Worm (Caenorhabditis elegans) whole organism, L3 larva: ENCODE data around the gene rips-1.

Experiments used
- R02D3.7 ChIP-seq: fragments of 150-350 bp; optimal IDR thresholded peaks from 2 replicates; lab custom pipeline; 2014; ENCODE audit warnings: missing biosample characterization, missing genetic modification characterization
- aly-2 ChIP-seq: fragments of 150-350 bp; optimal IDR thresholded peaks from 2 replicates; lab custom pipeline; 2014; ENCODE audit warnings: missing biosample characterization, missing genetic modification characterization
- ceh-16 ChIP-seq: sonication (generic microtip); optimal IDR thresholded peaks from 2 replicates; lab custom pipeline; 2017; ENCODE audit warnings: missing biosample characterization, missing genetic modification characterization
- ceh-28 ChIP-seq: fragments of 150-350 bp; optimal IDR thresholded peaks from 2 replicates; lab custom pipeline; 2014; ENCODE audit warnings: missing biosample characterization, missing genetic modification reagents, missing genetic modification characterization
- ceh-82 ChIP-seq: fragments of 150-350 bp; optimal IDR thresholded peaks from 2 replicates; lab custom pipeline; 2014; ENCODE audit warnings: missing biosample characterization, missing genetic modification characterization
- ceh-9 ChIP-seq: sonication (generic microtip); optimal IDR thresholded peaks from 2 replicates; lab custom pipeline; 2018; ENCODE audit warnings: missing biosample characterization, missing genetic modification characterization
- daf-12 ChIP-seq: fragments of 150-350 bp; optimal IDR thresholded peaks from 2 replicates; lab custom pipeline; 2014; ENCODE audit warnings: missing biosample characterization, missing genetic modification reagents, missing genetic modification characterization
- egl-27 ChIP-seq: sonication (generic microtip); optimal IDR thresholded peaks from 4 replicates; lab custom pipeline; 2017; ENCODE audit warnings: missing biosample characterization, missing genetic modification reagents, missing genetic modification characterization
- egl-5 ChIP-seq: fragments of 150-350 bp; optimal IDR thresholded peaks from 2 replicates; lab custom pipeline; 2017; ENCODE audit warnings: missing biosample characterization, missing genetic modification reagents, missing genetic modification characterization, inconsistent platforms
- elt-2 ChIP-seq: sonication (generic microtip); optimal IDR thresholded peaks from 2 replicates; lab custom pipeline; 2016; ENCODE audit warnings: missing genetic modification reagents, mild to moderate bottlenecking, missing genetic modification characterization, missing compliant biosample characterization
- elt-3 ChIP-seq, 3 experiments: fragments of 150-350 bp in 1 of 3; sonication (generic microtip) in 2 of 3; optimal IDR thresholded peaks; 2 replicates in 2 of 3; 4 replicates in 1 of 3; lab custom pipeline; 2014 to 2017; ENCODE audit warnings: missing biosample characterization in 3 of 3, missing genetic modification characterization in 3 of 3
- fkh-10 ChIP-seq: sonication (generic microtip); optimal IDR thresholded peaks from 2 replicates; lab custom pipeline; 2017; ENCODE audit warnings: missing biosample characterization, missing genetic modification reagents, missing genetic modification characterization
- fkh-2 ChIP-seq: fragments of 150-350 bp; optimal IDR thresholded peaks from 2 replicates; lab custom pipeline; 2014; ENCODE audit warnings: missing biosample characterization, missing genetic modification reagents, missing genetic modification characterization
- fos-1 ChIP-seq: fragments of 150-350 bp; optimal IDR thresholded peaks from 2 replicates; lab custom pipeline; 2014; ENCODE audit warnings: missing biosample characterization, missing genetic modification characterization
- hmg-11 ChIP-seq: sonication (generic microtip); optimal IDR thresholded peaks from 2 replicates; lab custom pipeline; 2016; ENCODE audit warnings: missing genetic modification characterization, missing compliant biosample characterization
- jun-1 ChIP-seq: fragments of 150-350 bp; optimal IDR thresholded peaks from 2 replicates; lab custom pipeline; 2014; ENCODE audit warnings: missing biosample characterization, missing genetic modification reagents, missing genetic modification characterization
- lin-15B ChIP-seq: fragments of 150-350 bp; optimal IDR thresholded peaks from 2 replicates; lab custom pipeline; 2014; ENCODE audit warnings: missing biosample characterization, missing genetic modification characterization
- lin-39 ChIP-seq: fragments of 150-350 bp; optimal IDR thresholded peaks from 2 replicates; lab custom pipeline; 2018; ENCODE audit warnings: missing biosample characterization, missing genetic modification reagents, missing genetic modification characterization
- lsy-12 ChIP-seq: sonication (generic microtip); optimal IDR thresholded peaks from 2 replicates; lab custom pipeline; 2016; ENCODE audit warnings: mild to moderate bottlenecking, missing genetic modification characterization, missing compliant biosample characterization
- mml-1 ChIP-seq: fragments of 150-350 bp; sonication (generic microtip); optimal IDR thresholded peaks from 3 replicates; lab custom pipeline; 2014; ENCODE audit warnings: missing biosample characterization, missing genetic modification characterization
- nfya-1 ChIP-seq: sonication (generic microtip); optimal IDR thresholded peaks from 2 replicates; lab custom pipeline; 2017; ENCODE audit warnings: missing genetic modification characterization, mild to moderate bottlenecking, missing compliant biosample characterization, antibody characterized with exemption, moderate library complexity; ENCODE audit not compliant: insufficient read depth
- nhr-11 ChIP-seq: fragments of 150-350 bp; optimal IDR thresholded peaks from 2 replicates; lab custom pipeline; 2014; ENCODE audit warnings: missing biosample characterization, missing genetic modification characterization
- nhr-12 ChIP-seq: fragments of 150-350 bp; optimal IDR thresholded peaks from 2 replicates; lab custom pipeline; 2014; ENCODE audit warnings: missing biosample characterization, missing genetic modification characterization
- nhr-23 ChIP-seq: fragments of 150-350 bp; optimal IDR thresholded peaks from 2 replicates; lab custom pipeline; 2014; ENCODE audit warnings: missing biosample characterization, missing genetic modification reagents, missing genetic modification characterization
- nhr-237 ChIP-seq: fragments of 150-350 bp; optimal IDR thresholded peaks from 2 replicates; lab custom pipeline; 2014; ENCODE audit warnings: missing biosample characterization, missing genetic modification characterization
- nhr-25 ChIP-seq: sonication (generic microtip); optimal IDR thresholded peaks from 2 replicates; lab custom pipeline; 2017; ENCODE audit warnings: missing biosample characterization, missing genetic modification characterization
- nhr-28 ChIP-seq: fragments of 150-350 bp; optimal IDR thresholded peaks from 2 replicates; lab custom pipeline; 2014; ENCODE audit warnings: missing biosample characterization, missing genetic modification characterization
- nhr-43 ChIP-seq: sonication (generic microtip); optimal IDR thresholded peaks from 2 replicates; lab custom pipeline; 2016; ENCODE audit warnings: mild to moderate bottlenecking, missing genetic modification characterization, missing compliant biosample characterization; ENCODE audit not compliant: poor library complexity, severe bottlenecking
- nhr-67 ChIP-seq: fragments of 150-350 bp; optimal IDR thresholded peaks from 2 replicates; lab custom pipeline; 2014; ENCODE audit warnings: missing biosample characterization, missing genetic modification characterization
- nhr-77 ChIP-seq: fragments of 150-350 bp; optimal IDR thresholded peaks from 2 replicates; lab custom pipeline; 2014; ENCODE audit warnings: missing biosample characterization, missing genetic modification characterization
- pha-4 ChIP-seq: fragments of 150-350 bp; optimal IDR thresholded peaks from 2 replicates; lab custom pipeline; 2014; ENCODE audit warnings: missing biosample characterization, missing genetic modification reagents, missing genetic modification characterization
- pqm-1 ChIP-seq: fragments of 150-350 bp; optimal IDR thresholded peaks from 2 replicates; lab custom pipeline; 2017; ENCODE audit warnings: missing biosample characterization, missing genetic modification characterization, inconsistent platforms
- sea-2 ChIP-seq: fragments of 150-350 bp; sonication (generic microtip); optimal IDR thresholded peaks from 4 replicates; lab custom pipeline; 2014; ENCODE audit warnings: missing biosample characterization, missing genetic modification reagents, missing genetic modification characterization
- skn-1 ChIP-seq: fragments of 150-350 bp; optimal IDR thresholded peaks from 2 replicates; lab custom pipeline; 2014; ENCODE audit warnings: missing biosample characterization, missing genetic modification characterization
- snpc-4 ChIP-seq: fragments of 150-350 bp; optimal IDR thresholded peaks from 2 replicates; lab custom pipeline; 2014; ENCODE audit warnings: missing biosample characterization, missing genetic modification characterization
- unc-39 ChIP-seq: sonication (generic microtip); optimal IDR thresholded peaks from 4 replicates; lab custom pipeline; 2017; ENCODE audit warnings: missing biosample characterization, missing genetic modification characterization
- unc-62 ChIP-seq: fragments of 150-350 bp; sonication (generic microtip); optimal IDR thresholded peaks from 4 replicates; lab custom pipeline; 2014; ENCODE audit warnings: missing biosample characterization, missing genetic modification reagents, missing genetic modification characterization

rips-1 gene

DNA sequence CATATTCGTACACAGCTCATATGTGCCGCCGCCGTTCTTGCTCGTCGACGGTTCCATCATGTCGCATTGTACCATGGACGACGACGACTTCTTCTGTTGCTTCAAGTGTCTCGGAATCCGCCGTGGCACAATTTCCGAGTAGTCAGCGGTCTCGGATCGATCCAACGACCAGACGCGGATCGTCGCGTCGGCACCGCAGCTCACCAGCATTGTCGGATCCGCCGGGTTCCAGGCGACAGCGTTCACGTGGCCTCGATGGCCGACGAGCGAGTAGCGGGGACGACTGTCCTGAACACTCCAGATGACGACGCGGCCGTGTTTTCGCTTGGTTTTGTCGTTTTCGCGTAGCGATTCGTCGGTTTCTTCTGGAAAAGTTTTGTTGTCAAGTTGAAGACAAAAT lies 21.5 kb upstream of the rips-1 start:
- TF ChIP-seq nhr-43 (tag; lab: Kevin White, UChicago) (no peak), unc-39 (tag; lab: Kevin White, UChicago) (no peak), ceh-9 (no peak)

DNA sequence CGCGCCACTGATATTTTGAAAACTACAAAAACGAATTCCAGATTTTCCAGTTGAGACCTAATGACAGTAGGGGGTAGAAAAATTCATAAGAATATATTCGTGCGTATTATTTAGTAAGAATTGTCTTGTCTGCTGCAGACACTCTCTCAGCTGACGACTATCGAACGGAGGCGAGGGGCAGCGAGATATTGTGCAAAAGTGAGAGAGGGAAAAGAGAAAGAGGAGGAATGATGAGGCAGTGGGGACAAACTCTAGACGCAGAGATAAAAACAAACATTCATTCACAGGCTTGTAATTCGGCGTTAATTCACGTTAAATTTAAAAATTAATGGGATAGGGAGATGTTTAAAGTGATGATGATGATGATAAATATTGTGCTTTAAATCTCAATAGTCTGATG lies 14.9 kb upstream of the rips-1 start, which contains the start of gene gid-7:
TSS of gene gid-7 (minus strand) at position 188 of the 400 bp plus-strand sequence.
- TF ChIP-seq pha-4 (tag; lab: Kevin White, UChicago) (peak; percentile 50), hmg-11 (tag; lab: Kevin White, UChicago) (peak; percentile 64), nhr-11 (tag; lab: Kevin White, UChicago) (no peak), nhr-237 (tag; lab: Kevin White, UChicago) (no peak), skn-1 (tag; lab: Kevin White, UChicago) (peak; percentile 7), ceh-28 (tag; lab: Kevin White, UChicago) (peak; percentile 3), daf-12 (tag; lab: Kevin White, UChicago) (no peak), aly-2 (tag; lab: Kevin White, UChicago) (no peak), R02D3.7 (tag; lab: Kevin White, UChicago) (peak; percentile 68), nhr-28 (tag; lab: Kevin White, UChicago) (no peak), elt-2 (tag; lab: Kevin White, UChicago) (peak; percentile 26), ceh-82 (tag; lab: Kevin White, UChicago) (no peak), nfya-1 (tag; lab: Kevin White, UChicago) (peak; percentile 57), nhr-77 (tag; lab: Kevin White, UChicago) (no peak), snpc-4 (tag; lab: Kevin White, UChicago) (peak; percentile 71), unc-39 (tag; lab: Kevin White, UChicago) (no peak), nhr-67 (no peak)

DNA sequence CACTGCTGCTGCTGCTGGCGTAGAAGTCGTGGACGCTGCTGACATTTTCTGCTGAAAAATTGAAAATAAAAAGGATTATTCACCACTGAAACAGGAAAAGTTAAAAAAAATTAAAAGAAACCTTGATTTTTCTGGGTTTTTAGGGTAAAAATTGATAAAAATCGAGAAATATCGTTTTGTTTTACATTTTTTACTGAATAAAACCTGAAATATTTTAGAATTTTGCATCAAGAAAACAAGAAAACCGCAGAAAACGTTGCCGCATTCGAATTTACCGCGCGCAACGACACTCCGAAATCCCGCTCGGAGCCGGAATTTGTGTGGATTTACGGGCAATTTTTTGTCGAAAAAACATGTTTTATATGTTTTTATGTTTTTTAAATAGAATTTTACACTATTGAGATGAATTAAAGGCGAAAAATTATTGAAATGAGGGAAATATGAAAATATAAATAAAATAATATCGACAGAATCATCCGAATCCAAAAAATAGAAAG lies 12.4 kb upstream of the rips-1 start, which contains the start of gene chk-1:
TSS of gene chk-1 (minus strand) at position 51 of the 497 bp plus-strand sequence.
- no peak for TF ChIP-seq fkh-2 (tag; lab: Kevin White, UChicago)
- TF ChIP-seq snpc-4 (tag; lab: Kevin White, UChicago): peak; percentile 59
- no peak for TF ChIP-seq ceh-16 (tag; lab: Kevin White, UChicago)
- TF ChIP-seq nhr-77 (tag; lab: Kevin White, UChicago): no peak
- no peak for TF ChIP-seq jun-1 (tag; lab: Kevin White, UChicago)
- TF ChIP-seq nhr-23 (tag; lab: Kevin White, UChicago): peak; percentile 70
- TF ChIP-seq fkh-10 (GFP tag; lab: Kevin White, UChicago): peak; percentile 15
- no peak for TF ChIP-seq unc-39 (tag; lab: Kevin White, UChicago)
- no peak for TF ChIP-seq nhr-12
- peak; percentile 83 for TF ChIP-seq lin-15B (tag; lab: Kevin White, UChicago)
- no peak for TF ChIP-seq fos-1 (tag; lab: Kevin White, UChicago)
- peak; percentile 30 for TF ChIP-seq pqm-1
- peak; percentile 37 for TF ChIP-seq nhr-25
- no peak for TF ChIP-seq skn-1 (tag; lab: Kevin White, UChicago)
- TF ChIP-seq egl-5 (tag; lab: Kevin White, UChicago): peak; percentile 56
- peak; percentile 96 for TF ChIP-seq R02D3.7 (tag; lab: Kevin White, UChicago)
- peak; percentile 15 for TF ChIP-seq lin-39 (tag; lab: Kevin White, UChicago)
- TF ChIP-seq nhr-43 (tag; lab: Kevin White, UChicago): no peak

DNA sequence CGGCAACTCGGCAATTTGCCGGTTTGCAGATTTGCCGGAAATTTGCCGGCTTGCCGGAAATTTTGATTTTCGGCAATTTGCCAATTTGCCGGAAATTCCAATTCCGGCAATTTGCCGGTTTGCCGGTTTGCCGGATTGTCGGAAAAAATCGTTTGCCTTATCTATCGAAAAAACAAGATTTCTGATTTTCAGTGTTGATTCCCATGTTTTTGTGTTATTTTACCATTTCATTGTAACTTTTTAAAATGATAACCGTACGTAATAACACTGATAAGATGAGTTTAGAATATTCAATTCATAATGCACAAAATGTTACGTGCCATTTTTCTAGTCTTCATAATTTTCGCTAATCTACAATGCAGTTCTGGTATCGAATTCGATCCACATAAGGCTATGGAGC lies 11.0 kb upstream of the rips-1 start, which contains the start of gene oac-55:
TSS of gene oac-55 (plus strand) at position 301 of the 400 bp plus-strand sequence.
- TF ChIP-seq nhr-67 (no peak), snpc-4 (tag; lab: Kevin White, UChicago) (no peak), egl-27 (tag; lab: Kevin White, UChicago) (no peak), nfya-1 (tag; lab: Kevin White, UChicago) (no peak), nhr-25 (no peak), daf-12 (tag; lab: Kevin White, UChicago) (no peak), nhr-77 (tag; lab: Kevin White, UChicago) (no peak), elt-3 (tag; optimal IDR thresholded peaks at IDR 0.05; lab: Kevin White, UChicago) (no peak), nhr-43 (tag; lab: Kevin White, UChicago) (no peak), sea-2 (GFP tag; lab: Kevin White, UChicago) (no peak), unc-39 (tag; lab: Kevin White, UChicago) (no peak), nhr-28 (tag; lab: Kevin White, UChicago) (no peak), lsy-12 (tag; lab: Kevin White, UChicago) (no peak), aly-2 (tag; lab: Kevin White, UChicago) (no peak), unc-62 (no peak), mml-1 (tag; lab: Kevin White, UChicago) (no peak), ceh-28 (tag; lab: Kevin White, UChicago) (no peak), elt-2 (tag; lab: Kevin White, UChicago) (no peak), fkh-2 (tag; lab: Kevin White, UChicago) (no peak)
